Fruit fly (Drosophila melanogaster): Measurements from ENCODE around the gene trh.
A peak's percentile ranks its signal among the peaks of the same experiment; 100 is the strongest.

DNA sequence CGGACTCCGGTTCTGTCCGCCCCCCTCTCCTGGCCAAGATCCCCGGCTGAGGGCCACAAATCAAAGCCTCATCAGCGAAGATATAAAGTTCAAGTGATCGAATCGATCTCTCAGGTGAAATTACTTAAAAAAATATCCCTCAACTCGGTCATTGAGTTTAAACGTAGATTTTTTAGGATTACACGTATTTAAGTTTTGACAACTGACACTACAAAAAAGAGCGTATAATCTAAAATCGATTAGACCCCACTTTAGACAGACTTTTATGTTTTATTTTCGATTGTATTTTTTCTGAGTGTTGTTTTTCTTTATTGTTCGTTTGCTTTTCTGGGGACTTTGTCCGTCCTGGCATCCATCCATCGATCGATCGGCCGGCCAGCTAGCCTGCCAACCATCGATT, 7.3 kb downstream of the trh start:
- TF ChIP-seq Gug (GFP tag; IDR thresholded peaks at IDR 0.05): no peak
- peak; percentile 18 for TF ChIP-seq Sox14 (GFP tag; optimal IDR thresholded peaks at IDR 0.05)

All from whole organism, prepupa.